Fruit fly (Drosophila melanogaster) whole organism, embryonic: ENCODE measurements around the gene Tom40.

ENCODE experiments used
- BtbVII ChIP-seq: fragments of 200-800 bp; sonication (Bioruptor generic); optimal IDR thresholded peaks from 3 replicates; lab custom pipeline; 2017; ENCODE audit warnings: missing biosample characterization, mild to moderate bottlenecking, missing genetic modification characterization
- CG10321 ChIP-seq: fragments of 200-800 bp; sonication (Bioruptor generic); IDR thresholded peaks from 2 replicates; pipeline ENCODE4 v1.3.6; 2022; ENCODE audit warnings: missing biosample characterization, missing genetic modification characterization
- CG12299 ChIP-seq: fragments of 200-800 bp; sonication (Bioruptor generic); optimal IDR thresholded peaks from 2 replicates; lab custom pipeline; 2018; ENCODE audit warnings: missing biosample characterization, mild to moderate bottlenecking, missing genetic modification characterization
- CG14710 ChIP-seq: fragments of 200-800 bp; sonication (Bioruptor generic); optimal IDR thresholded peaks from 3 replicates; lab custom pipeline; 2019; ENCODE audit warnings: missing biosample characterization, mild to moderate bottlenecking, missing genetic modification characterization, moderate library complexity
- CG14860 ChIP-seq: fragments of 200-800 bp; sonication (Bioruptor generic); IDR thresholded peaks from 3 replicates; pipeline ENCODE4 v1.3.6; 2022; ENCODE audit warnings: missing biosample characterization, missing genetic modification characterization; ENCODE audit not compliant: partially characterized antibody
- CG15011 ChIP-seq: fragments of 200-800 bp; sonication (Bioruptor generic); optimal IDR thresholded peaks from 3 replicates; lab custom pipeline; 2018; ENCODE audit warnings: missing biosample characterization, mild to moderate bottlenecking, missing genetic modification characterization
- CG15696 ChIP-seq: fragments of 200-800 bp; sonication (Bioruptor generic); optimal IDR thresholded peaks from 2 replicates; lab custom pipeline; 2019; ENCODE audit warnings: missing biosample characterization, mild to moderate bottlenecking, missing genetic modification characterization, moderate library complexity
- CG16779 ChIP-seq: fragments of 200-800 bp; sonication (Bioruptor generic); IDR thresholded peaks from 2 replicates; pipeline ENCODE4 v1.3.6; 2022; ENCODE audit warnings: missing biosample characterization, missing genetic modification characterization
- CG17361 ChIP-seq: fragments of 200-800 bp; sonication (Bioruptor generic); IDR thresholded peaks from 3 replicates; pipeline ENCODE4 v1.3.6; 2022; ENCODE audit warnings: missing biosample characterization, missing genetic modification characterization
- CG17385 ChIP-seq: fragments of 200-800 bp; sonication (Bioruptor generic); optimal IDR thresholded peaks from 3 replicates; lab custom pipeline; 2018; ENCODE audit warnings: missing biosample characterization, mild to moderate bottlenecking, missing genetic modification characterization
- CG17802 ChIP-seq: fragments of 200-800 bp; sonication (Bioruptor generic); optimal IDR thresholded peaks from 2 replicates; lab custom pipeline; 2018; ENCODE audit warnings: missing biosample characterization, mild to moderate bottlenecking, missing genetic modification characterization, moderate library complexity
- CG18599 ChIP-seq: fragments of 200-800 bp; sonication (Bioruptor generic); optimal IDR thresholded peaks from 3 replicates; lab custom pipeline; 2017; ENCODE audit warnings: missing biosample characterization, missing genetic modification characterization, mild to moderate bottlenecking, moderate library complexity, missing genetic modification reagents
- CG2712 ChIP-seq: fragments of 200-800 bp; optimal IDR thresholded peaks from 3 replicates; lab custom pipeline; 2019; ENCODE audit warnings: missing biosample characterization, mild to moderate bottlenecking, missing genetic modification characterization, moderate library complexity
- CG2889 ChIP-seq: fragments of 200-800 bp; sonication (Bioruptor generic); IDR thresholded peaks from 3 replicates; pipeline ENCODE4 v1.3.6; 2022; ENCODE audit warnings: missing biosample characterization, missing genetic modification characterization
- CG30431 ChIP-seq: fragments of 200-800 bp; sonication (Bioruptor generic); optimal IDR thresholded peaks from 2 replicates; lab custom pipeline; 2017; ENCODE audit warnings: missing biosample characterization, missing genetic modification characterization
- CG3995 ChIP-seq: fragments of 200-800 bp; sonication (Bioruptor generic); optimal IDR thresholded peaks from 3 replicates; lab custom pipeline; 2016; ENCODE audit warnings: missing biosample characterization, missing genetic modification characterization
- CG6254 ChIP-seq: fragments of 200-800 bp; sonication (Bioruptor generic); optimal IDR thresholded peaks from 3 replicates; lab custom pipeline; 2017; ENCODE audit warnings: mild to moderate bottlenecking, missing biosample characterization, missing genetic modification reagents, missing genetic modification characterization
- CG6689 ChIP-seq: fragments of 200-800 bp; sonication (Bioruptor generic); IDR thresholded peaks from 2 replicates; pipeline ENCODE4 v1.3.6; 2022; ENCODE audit warnings: missing biosample characterization, missing genetic modification characterization
- CG8281 ChIP-seq: fragments of 200-800 bp; sonication (Bioruptor generic); optimal IDR thresholded peaks from 2 replicates; lab custom pipeline; 2018; ENCODE audit warnings: missing biosample characterization, mild to moderate bottlenecking, missing genetic modification characterization, moderate library complexity
- CG9817 ChIP-seq: fragments of 200-800 bp; sonication (Bioruptor generic); optimal IDR thresholded peaks from 2 replicates; lab custom pipeline; 2018; ENCODE audit warnings: missing biosample characterization, mild to moderate bottlenecking, missing genetic modification characterization, moderate library complexity
- Camta ChIP-seq: fragments of 200-800 bp; sonication (Bioruptor generic); optimal IDR thresholded peaks from 2 replicates; lab custom pipeline; 2016; ENCODE audit warnings: missing biosample characterization, missing genetic modification characterization
- D ChIP-seq, 2 experiments: fragments of 200-800 bp in 1 of 2; fragments of >200 bp in 1 of 2; sonication (Bioruptor generic) in 1 of 2; optimal IDR thresholded peaks; 2 replicates in 1 of 2; 3 replicates in 1 of 2; lab custom pipeline; 2017; ENCODE audit warnings: mild to moderate bottlenecking in 1 of 2, missing biosample characterization in 1 of 2, missing genetic modification characterization in 1 of 2, missing genetic modification reagents in 1 of 2
- Dad ChIP-seq: fragments of 200-800 bp; sonication (Bioruptor generic); optimal IDR thresholded peaks from 3 replicates; lab custom pipeline; 2016; ENCODE audit warnings: missing biosample characterization, missing genetic modification characterization
- Drgx ChIP-seq: fragments of 200-800 bp; sonication (Bioruptor generic); IDR thresholded peaks from 2 replicates; pipeline ENCODE4 v1.3.6; 2022; ENCODE audit warnings: missing biosample characterization, missing genetic modification characterization
- Elba2 ChIP-seq: fragments of 200-800 bp; sonication (Bioruptor generic); optimal IDR thresholded peaks from 3 replicates; lab custom pipeline; 2016; ENCODE audit warnings: missing biosample characterization, missing genetic modification characterization
- Hmx ChIP-seq: fragments of 200-800 bp; sonication (Bioruptor generic); optimal IDR thresholded peaks from 2 replicates; lab custom pipeline; 2016; ENCODE audit warnings: missing biosample characterization, missing genetic modification characterization
- Hr3 ChIP-seq: fragments of 200-800 bp; sonication (Bioruptor generic); optimal IDR thresholded peaks from 3 replicates; lab custom pipeline; 2016; ENCODE audit warnings: missing biosample characterization, missing genetic modification characterization
- Hsf ChIP-seq: fragments of 200-800 bp; sonication (Bioruptor generic); optimal IDR thresholded peaks from 3 replicates; lab custom pipeline; 2016; ENCODE audit warnings: missing biosample characterization, missing genetic modification characterization
- NFAT ChIP-seq: fragments of 200-800 bp; sonication (Bioruptor generic); IDR thresholded peaks from 2 replicates; pipeline ENCODE4 v1.3.6; 2022; ENCODE audit warnings: missing biosample characterization, missing genetic modification characterization
- NK7.1 ChIP-seq: fragments of 200-800 bp; sonication (Bioruptor generic); optimal IDR thresholded peaks from 3 replicates; lab custom pipeline; 2016; ENCODE audit warnings: missing biosample characterization, missing genetic modification characterization
- Optix ChIP-seq: fragments of 200-800 bp; sonication (Bioruptor generic); IDR thresholded peaks from 3 replicates; pipeline ENCODE4 v1.3.6; 2022; ENCODE audit warnings: missing biosample characterization, missing genetic modification characterization
- PHDP ChIP-seq: fragments of 200-800 bp; sonication (Bioruptor generic); optimal IDR thresholded peaks from 3 replicates; lab custom pipeline; 2018; ENCODE audit warnings: missing biosample characterization, mild to moderate bottlenecking, missing genetic modification characterization, moderate library complexity
- Usf ChIP-seq: fragments of 200-800 bp; sonication (Bioruptor generic); optimal IDR thresholded peaks from 2 replicates; lab custom pipeline; 2017; ENCODE audit warnings: missing genotype, missing biosample characterization, missing genetic modification characterization
- Vsx1 ChIP-seq: fragments of 200-800 bp; sonication (Bioruptor generic); optimal IDR thresholded peaks from 2 replicates; lab custom pipeline; 2017; ENCODE audit warnings: missing biosample characterization, mild to moderate bottlenecking, missing genetic modification characterization, missing genetic modification reagents
- Xbp1 ChIP-seq: fragments of 200-800 bp; sonication (Bioruptor generic); optimal IDR thresholded peaks from 3 replicates; lab custom pipeline; 2016; ENCODE audit warnings: missing biosample characterization, mild to moderate bottlenecking, missing genetic modification characterization
- az2 ChIP-seq: fragments of 200-800 bp; sonication (Bioruptor generic); optimal IDR thresholded peaks from 3 replicates; lab custom pipeline; 2016; ENCODE audit warnings: missing biosample characterization, missing genetic modification characterization
- br ChIP-seq: fragments of >200 bp; optimal IDR thresholded peaks from 2 replicates; lab custom pipeline; 2017
- da ChIP-seq: fragments of 200-800 bp; sonication (Bioruptor generic); optimal IDR thresholded peaks from 2 replicates; lab custom pipeline; 2016; ENCODE audit warnings: missing biosample characterization, missing genetic modification characterization
- eve ChIP-seq, 2 experiments: fragments of >200 bp; optimal IDR thresholded peaks; 2 replicates each; lab custom pipeline; 2017; ENCODE audit warnings: missing biosample characterization in 2 of 2, missing genetic modification characterization in 2 of 2
- ham ChIP-seq: fragments of 200-800 bp; sonication (Bioruptor generic); IDR thresholded peaks from 2 replicates; pipeline ENCODE4 v1.3.6; 2022; ENCODE audit warnings: missing biosample characterization, missing genetic modification characterization
- mam ChIP-seq: fragments of 200-800 bp; sonication (Bioruptor generic); optimal IDR thresholded peaks from 3 replicates; lab custom pipeline; 2016; ENCODE audit warnings: missing biosample characterization, missing genetic modification characterization
- mld ChIP-seq: fragments of 200-800 bp; sonication (Bioruptor generic); IDR thresholded peaks from 3 replicates; pipeline ENCODE4 v1.3.6; 2022; ENCODE audit warnings: missing biosample characterization, missing genetic modification characterization; ENCODE audit not compliant: partially characterized antibody
- pros ChIP-seq: fragments of 200-800 bp; sonication (Bioruptor generic); optimal IDR thresholded peaks from 3 replicates; lab custom pipeline; 2019; ENCODE audit warnings: missing biosample characterization, mild to moderate bottlenecking, missing genetic modification characterization, moderate library complexity
- psq ChIP-seq: fragments of 200-800 bp; sonication (Bioruptor generic); optimal IDR thresholded peaks from 2 replicates; lab custom pipeline; 2017; ENCODE audit warnings: missing biosample characterization, missing genetic modification characterization
- repo ChIP-seq: fragments of 200-800 bp; sonication (Bioruptor generic); optimal IDR thresholded peaks from 2 replicates; lab custom pipeline; 2016; ENCODE audit warnings: missing biosample characterization, missing genetic modification characterization
- slbo ChIP-seq: fragments of 200-800 bp; sonication (Bioruptor generic); IDR thresholded peaks from 2 replicates; pipeline ENCODE4 v1.3.6; 2022; ENCODE audit warnings: missing biosample characterization, missing genetic modification characterization
- stc ChIP-seq: fragments of 200-800 bp; sonication (Bioruptor generic); IDR thresholded peaks from 2 replicates; pipeline ENCODE4 v1.3.6; 2022; ENCODE audit warnings: missing biosample characterization, missing genetic modification characterization
- tap ChIP-seq: fragments of 200-800 bp; optimal IDR thresholded peaks from 3 replicates; lab custom pipeline; 2019; ENCODE audit warnings: missing biosample characterization, mild to moderate bottlenecking, missing genetic modification characterization, moderate library complexity
- tin ChIP-seq: fragments of 200-800 bp; sonication (Bioruptor generic); optimal IDR thresholded peaks from 3 replicates; lab custom pipeline; 2016; ENCODE audit warnings: missing biosample characterization, missing genetic modification characterization

The Tom40 gene

DNA sequence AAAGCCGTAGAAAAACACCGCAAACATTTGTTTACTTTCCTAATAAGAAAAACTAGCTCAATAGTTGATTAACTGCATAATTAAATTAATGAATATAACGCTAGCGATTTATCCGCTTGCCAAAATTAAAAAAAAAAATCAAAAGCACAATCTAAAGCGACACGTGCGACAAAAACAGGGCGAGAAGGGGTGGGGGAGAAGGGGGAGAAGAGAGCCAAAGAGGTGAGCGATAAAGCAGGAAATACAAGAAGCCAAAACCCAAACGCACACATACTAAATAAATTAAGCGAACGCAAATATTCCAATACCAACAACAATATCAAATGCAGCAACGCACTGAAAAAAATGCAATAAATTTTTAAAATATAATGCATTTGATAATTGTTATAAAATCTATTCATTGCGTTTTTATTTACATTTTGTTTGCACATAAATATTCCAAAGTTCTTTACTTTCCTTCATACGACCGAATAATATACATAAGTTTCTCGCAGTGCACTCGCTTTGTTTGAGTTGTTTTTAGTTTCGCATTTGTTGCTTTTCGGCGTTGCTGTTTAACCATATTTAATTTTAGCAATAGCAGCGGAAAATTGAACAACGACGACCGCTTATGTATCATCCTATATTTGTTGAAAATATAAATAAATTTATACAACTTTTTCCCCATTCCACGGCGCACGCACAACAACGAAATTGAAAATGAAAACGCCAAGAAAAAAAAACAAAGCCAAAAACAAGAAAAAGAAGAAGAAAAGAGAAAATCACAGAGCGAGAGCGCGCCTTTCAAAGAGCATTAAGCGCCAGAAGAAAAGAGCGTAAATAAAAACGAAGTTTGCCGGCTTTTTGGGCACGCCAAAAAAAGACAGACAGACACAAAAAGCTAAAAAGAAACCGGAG is 38.4 kb upstream of the Tom40 start (continued):
- TF ChIP-seq eve (GFP tag; optimal IDR thresholded peaks at IDR 0.05; lab: Kevin White, UChicago) (peak in 1 of 2 experiments; percentile 98), CG16779 (GFP tag; lab: Robert Waterston, UW) (peak; percentile 73), Camta (GFP tag; lab: Kevin White, UChicago) (peak; percentile 87), CG17802 (tag; lab: Kevin White, UChicago) (peak; percentile 83), Hsf (GFP tag; lab: Kevin White, UChicago) (peak; percentile 95), tap (peak; percentile 97), Vsx1 (peak; percentile 84), CG8281 (tag; lab: Kevin White, UChicago) (peak; percentile 84), psq (GFP tag; lab: Kevin White, UChicago) (peak; percentile 91), NFAT (GFP tag; lab: Robert Waterston, UW) (peak; percentile 93), da (GFP tag; lab: Kevin White, UChicago) (peak; percentile 75), ham (peak; percentile 89), Drgx (GFP tag; lab: Robert Waterston, UW) (peak; percentile 97), CG10321 (GFP tag; lab: Robert Waterston, UW) (peak; percentile 68), br (lab: Kevin White, UChicago) (no peak), mam (GFP tag; lab: Kevin White, UChicago) (peak; percentile 91), slbo (GFP tag; lab: Robert Waterston, UW) (peak; percentile 97), CG15011 (GFP tag; lab: Kevin White, UChicago) (peak; percentile 93), NK7.1 (GFP tag; lab: Kevin White, UChicago) (peak; percentile 82), Hmx (GFP tag; lab: Kevin White, UChicago) (peak; percentile 82), CG9817 (tag; lab: Kevin White, UChicago) (peak; percentile 95), CG14710 (tag; lab: Kevin White, UChicago) (peak; percentile 88), CG14860 (GFP tag; lab: Robert Waterston, UW) (no peak), BtbVII (peak; percentile 94), D (optimal IDR thresholded peaks at IDR 0.05; lab: Kevin White, UChicago) (no peak), D (GFP tag; optimal IDR thresholded peaks at IDR 0.05; lab: Kevin White, UChicago) (peak; percentile 91), CG12299 (tag; lab: Kevin White, UChicago) (peak; percentile 93), PHDP (tag; lab: Kevin White, UChicago) (peak; percentile 98), az2 (GFP tag; lab: Kevin White, UChicago) (peak; percentile 93), CG2889 (peak; percentile 93), Hr3 (peak; percentile 95), CG17385 (GFP tag; lab: Kevin White, UChicago) (peak; percentile 95), Xbp1 (GFP tag; lab: Kevin White, UChicago) (peak; percentile 95), CG30431 (GFP tag; lab: Kevin White, UChicago) (peak; percentile 78), tin (GFP tag; lab: Kevin White, UChicago) (peak; percentile 93), CG18599 (GFP tag; lab: Kevin White, UChicago) (peak; percentile 97), repo (GFP tag; lab: Kevin White, UChicago) (peak; percentile 84), CG3995 (peak; percentile 71), Optix (GFP tag; lab: Robert Waterston, UW) (peak; percentile 78; the same call in 2 of the 3 replicates), Elba2 (GFP tag; lab: Kevin White, UChicago) (no peak), CG15696 (tag; lab: Kevin White, UChicago) (peak; percentile 74), mld (GFP tag; lab: Robert Waterston, UW) (no peak), stc (peak; percentile 94), CG2712 (tag; lab: Kevin White, UChicago) (peak; percentile 96), CG17361 (GFP tag; lab: Robert Waterston, UW) (peak; percentile 99), pros (GFP tag; lab: Kevin White, UChicago) (peak; percentile 28), Usf (GFP tag; lab: Kevin White, UChicago) (peak; percentile 82), Dad (GFP tag; lab: Kevin White, UChicago) (peak; percentile 91), CG6689 (peak; percentile 95), CG6254 (GFP tag; lab: Kevin White, UChicago) (peak; percentile 89)
